Worm (Caenorhabditis elegans) whole organism, L3 larva: Measurements from ENCODE around the gene idpc-1.

ENCODE experiments used
- ZK546.5 ChIP-seq: sonication (generic microtip); optimal IDR thresholded peaks from 2 replicates; lab custom pipeline; 2017; ENCODE audit warnings: missing biosample characterization, missing genetic modification characterization
- aly-2 ChIP-seq: fragments of 150-350 bp; optimal IDR thresholded peaks from 2 replicates; lab custom pipeline; 2014; ENCODE audit warnings: missing biosample characterization, missing genetic modification characterization
- ama-1 ChIP-seq: fragments of 150-350 bp; optimal IDR thresholded peaks from 2 replicates; lab custom pipeline; 2018
- ceh-16 ChIP-seq: sonication (generic microtip); optimal IDR thresholded peaks from 2 replicates; lab custom pipeline; 2017; ENCODE audit warnings: missing biosample characterization, missing genetic modification characterization
- ceh-28 ChIP-seq: fragments of 150-350 bp; optimal IDR thresholded peaks from 2 replicates; lab custom pipeline; 2014; ENCODE audit warnings: missing biosample characterization, missing genetic modification reagents, missing genetic modification characterization
- ceh-82 ChIP-seq: fragments of 150-350 bp; optimal IDR thresholded peaks from 2 replicates; lab custom pipeline; 2014; ENCODE audit warnings: missing biosample characterization, missing genetic modification characterization
- ceh-9 ChIP-seq: sonication (generic microtip); optimal IDR thresholded peaks from 2 replicates; lab custom pipeline; 2018; ENCODE audit warnings: missing biosample characterization, missing genetic modification characterization
- daf-12 ChIP-seq: fragments of 150-350 bp; optimal IDR thresholded peaks from 2 replicates; lab custom pipeline; 2014; ENCODE audit warnings: missing biosample characterization, missing genetic modification reagents, missing genetic modification characterization
- egl-27 ChIP-seq: sonication (generic microtip); optimal IDR thresholded peaks from 4 replicates; lab custom pipeline; 2017; ENCODE audit warnings: missing biosample characterization, missing genetic modification reagents, missing genetic modification characterization
- egl-5 ChIP-seq: fragments of 150-350 bp; optimal IDR thresholded peaks from 2 replicates; lab custom pipeline; 2017; ENCODE audit warnings: missing biosample characterization, missing genetic modification reagents, missing genetic modification characterization, inconsistent platforms
- elt-1 ChIP-seq: fragments of 150-350 bp; optimal IDR thresholded peaks from 2 replicates; lab custom pipeline; 2014; ENCODE audit warnings: missing biosample characterization, missing genetic modification characterization
- elt-2 ChIP-seq: sonication (generic microtip); optimal IDR thresholded peaks from 2 replicates; lab custom pipeline; 2016; ENCODE audit warnings: missing genetic modification reagents, mild to moderate bottlenecking, missing genetic modification characterization, missing compliant biosample characterization
- eor-1 ChIP-seq, 2 experiments: fragments of 150-350 bp; optimal IDR thresholded peaks; 2 replicates each; lab custom pipeline; 2014 to 2018; ENCODE audit warnings: missing biosample characterization in 2 of 2, missing genetic modification characterization in 2 of 2
- fkh-2 ChIP-seq: fragments of 150-350 bp; optimal IDR thresholded peaks from 2 replicates; lab custom pipeline; 2014; ENCODE audit warnings: missing biosample characterization, missing genetic modification reagents, missing genetic modification characterization
- fos-1 ChIP-seq: fragments of 150-350 bp; optimal IDR thresholded peaks from 2 replicates; lab custom pipeline; 2014; ENCODE audit warnings: missing biosample characterization, missing genetic modification characterization
- hmg-11 ChIP-seq: sonication (generic microtip); optimal IDR thresholded peaks from 2 replicates; lab custom pipeline; 2016; ENCODE audit warnings: missing genetic modification characterization, missing compliant biosample characterization
- jun-1 ChIP-seq: fragments of 150-350 bp; optimal IDR thresholded peaks from 2 replicates; lab custom pipeline; 2014; ENCODE audit warnings: missing biosample characterization, missing genetic modification reagents, missing genetic modification characterization
- lin-39 ChIP-seq: fragments of 150-350 bp; optimal IDR thresholded peaks from 2 replicates; lab custom pipeline; 2018; ENCODE audit warnings: missing biosample characterization, missing genetic modification reagents, missing genetic modification characterization
- lsy-12 ChIP-seq: sonication (generic microtip); optimal IDR thresholded peaks from 2 replicates; lab custom pipeline; 2016; ENCODE audit warnings: mild to moderate bottlenecking, missing genetic modification characterization, missing compliant biosample characterization
- nfya-1 ChIP-seq: sonication (generic microtip); optimal IDR thresholded peaks from 2 replicates; lab custom pipeline; 2017; ENCODE audit warnings: missing genetic modification characterization, mild to moderate bottlenecking, missing compliant biosample characterization, antibody characterized with exemption, moderate library complexity; ENCODE audit not compliant: insufficient read depth
- nhr-11 ChIP-seq: fragments of 150-350 bp; optimal IDR thresholded peaks from 2 replicates; lab custom pipeline; 2014; ENCODE audit warnings: missing biosample characterization, missing genetic modification characterization
- nhr-12 ChIP-seq: fragments of 150-350 bp; optimal IDR thresholded peaks from 2 replicates; lab custom pipeline; 2014; ENCODE audit warnings: missing biosample characterization, missing genetic modification characterization
- nhr-23 ChIP-seq: fragments of 150-350 bp; optimal IDR thresholded peaks from 2 replicates; lab custom pipeline; 2014; ENCODE audit warnings: missing biosample characterization, missing genetic modification reagents, missing genetic modification characterization
- nhr-237 ChIP-seq: fragments of 150-350 bp; optimal IDR thresholded peaks from 2 replicates; lab custom pipeline; 2014; ENCODE audit warnings: missing biosample characterization, missing genetic modification characterization
- nhr-25 ChIP-seq: sonication (generic microtip); optimal IDR thresholded peaks from 2 replicates; lab custom pipeline; 2017; ENCODE audit warnings: missing biosample characterization, missing genetic modification characterization
- nhr-43 ChIP-seq: sonication (generic microtip); optimal IDR thresholded peaks from 2 replicates; lab custom pipeline; 2016; ENCODE audit warnings: mild to moderate bottlenecking, missing genetic modification characterization, missing compliant biosample characterization; ENCODE audit not compliant: poor library complexity, severe bottlenecking
- nhr-76 ChIP-seq: fragments of 150-350 bp; sonication (generic microtip); optimal IDR thresholded peaks from 5 replicates; lab custom pipeline; 2014; ENCODE audit warnings: missing biosample characterization, missing genetic modification characterization
- nhr-77 ChIP-seq: fragments of 150-350 bp; optimal IDR thresholded peaks from 2 replicates; lab custom pipeline; 2014; ENCODE audit warnings: missing biosample characterization, missing genetic modification characterization
- pha-4 ChIP-seq: fragments of 150-350 bp; optimal IDR thresholded peaks from 2 replicates; lab custom pipeline; 2014; ENCODE audit warnings: missing biosample characterization, missing genetic modification reagents, missing genetic modification characterization
- pqm-1 ChIP-seq: fragments of 150-350 bp; optimal IDR thresholded peaks from 2 replicates; lab custom pipeline; 2017; ENCODE audit warnings: missing biosample characterization, missing genetic modification characterization, inconsistent platforms
- sea-2 ChIP-seq: fragments of 150-350 bp; sonication (generic microtip); optimal IDR thresholded peaks from 4 replicates; lab custom pipeline; 2014; ENCODE audit warnings: missing biosample characterization, missing genetic modification reagents, missing genetic modification characterization
- snpc-4 ChIP-seq: fragments of 150-350 bp; optimal IDR thresholded peaks from 2 replicates; lab custom pipeline; 2014; ENCODE audit warnings: missing biosample characterization, missing genetic modification characterization
- unc-62 ChIP-seq: fragments of 150-350 bp; sonication (generic microtip); optimal IDR thresholded peaks from 4 replicates; lab custom pipeline; 2014; ENCODE audit warnings: missing biosample characterization, missing genetic modification reagents, missing genetic modification characterization
- zag-1 ChIP-seq: fragments of 150-350 bp; optimal IDR thresholded peaks from 2 replicates; lab custom pipeline; 2014; ENCODE audit warnings: missing biosample characterization, missing genetic modification characterization
- ztf-11 ChIP-seq: fragments of 150-350 bp; optimal IDR thresholded peaks from 2 replicates; lab custom pipeline; 2014; ENCODE audit warnings: missing biosample characterization, missing genetic modification characterization
- ztf-4 ChIP-seq: fragments of 150-350 bp; optimal IDR thresholded peaks from 2 replicates; lab custom pipeline; 2014; ENCODE audit warnings: missing biosample characterization, missing genetic modification characterization

idpc-1 gene

ce11 chrIII:11426906-11427305, at the start of gene idpc-1:
Gene idpc-1, plus strand, starts transcription at chrIII:11427206.
- TF ChIP-seq egl-27 (no peak), elt-2 (tag; lab: Kevin White, UChicago) (no peak), hmg-11 (tag; lab: Kevin White, UChicago) (no peak), ceh-9 (tag; lab: Kevin White, UChicago) (no peak), daf-12 (tag; lab: Kevin White, UChicago) (no peak), ceh-82 (tag; lab: Kevin White, UChicago) (no peak), nhr-237 (tag; lab: Kevin White, UChicago) (no peak)

- TF ChIP-seq elt-1 (tag; lab: Kevin White, UChicago) = no peak
- no peak for TF ChIP-seq fkh-2 (tag; lab: Kevin White, UChicago)
- no peak for TF ChIP-seq nhr-77
- no peak for TF ChIP-seq eor-1 (tag; optimal IDR thresholded peaks at IDR 0.05; lab: Kevin White, UChicago)
- TF ChIP-seq nhr-25 (tag; lab: Kevin White, UChicago) = no peak
- no peak for TF ChIP-seq nhr-76 (tag; lab: Kevin White, UChicago)
- TF ChIP-seq ama-1 (lab: Kevin White, UChicago) = no peak
- TF ChIP-seq nhr-12 (tag; lab: Kevin White, UChicago) = no peak
- no peak for TF ChIP-seq nfya-1 (tag; lab: Kevin White, UChicago)
- no peak for TF ChIP-seq jun-1 (tag; lab: Kevin White, UChicago)
- TF ChIP-seq ceh-16 = no peak
- no peak for TF ChIP-seq ztf-4 (tag; lab: Kevin White, UChicago)
- no peak for TF ChIP-seq zag-1
- TF ChIP-seq ceh-82 (tag; lab: Kevin White, UChicago) = no peak
- TF ChIP-seq pha-4 = no peak
- TF ChIP-seq fos-1 = no peak
Observed at ce11 chrIII:11377880-11378279, 49.1 kb upstream of the idpc-1 start, which contains the start of gene dpy-18. Gene dpy-18, minus strand, starts transcription at chrIII:11377980.

- TF ChIP-seq nhr-25 (tag; lab: Kevin White, UChicago) = peak; percentile 43
- TF ChIP-seq nhr-11 (tag; lab: Kevin White, UChicago) = peak; percentile 0
- TF ChIP-seq egl-5 = no peak
- peak; percentile 50 for TF ChIP-seq snpc-4
- TF ChIP-seq fos-1 = no peak
Observed at ce11 chrIII:11378450-11378849, 48.6 kb upstream of the idpc-1 start.

ce11 chrIII:11378910-11379309, 48.1 kb upstream of the idpc-1 start:
- TF ChIP-seq nhr-43 (tag; lab: Kevin White, UChicago) (no peak), nhr-25 (tag; lab: Kevin White, UChicago) (no peak), snpc-4 (peak; percentile 58)
- TF ChIP-seq, all 47 proteins: peak for 1

- peak; percentile 55 for TF ChIP-seq nfya-1 (tag; lab: Kevin White, UChicago)
- TF ChIP-seq hmg-11 (tag; lab: Kevin White, UChicago) = peak; percentile 66
- no peak for TF ChIP-seq aly-2 (tag; lab: Kevin White, UChicago)
- no peak for TF ChIP-seq jun-1 (tag; lab: Kevin White, UChicago)
- TF ChIP-seq nhr-25 (tag; lab: Kevin White, UChicago) = peak; percentile 34
- TF ChIP-seq snpc-4 = peak; percentile 82
- peak; percentile 39 for TF ChIP-seq lin-39 (tag; lab: Kevin White, UChicago)
- peak; percentile 93 for TF ChIP-seq nhr-23 (tag; lab: Kevin White, UChicago)
- TF ChIP-seq, all 47 proteins: peak for 6
Observed at ce11 chrIII:11380555-11380954, 46.5 kb upstream of the idpc-1 start.

ce11 chrIII:11381922-11382321, 45.1 kb upstream of the idpc-1 start, which contains the start of gene subs-4:
Gene subs-4, plus strand, starts transcription at chrIII:11382222.
- TF ChIP-seq eor-1 (tag; optimal IDR thresholded peaks at IDR 0.05; lab: Kevin White, UChicago) (no peak), nhr-43 (tag; lab: Kevin White, UChicago) (no peak), elt-1 (tag; lab: Kevin White, UChicago) (no peak), lsy-12 (no peak), nhr-77 (no peak), egl-5 (no peak), snpc-4 (no peak), ztf-11 (tag; lab: Kevin White, UChicago) (no peak), sea-2 (GFP tag; lab: Kevin White, UChicago) (no peak), elt-2 (tag; lab: Kevin White, UChicago) (no peak), hmg-11 (tag; lab: Kevin White, UChicago) (no peak), ZK546.5 (tag; lab: Kevin White, UChicago) (no peak), aly-2 (tag; lab: Kevin White, UChicago) (no peak), ceh-82 (tag; lab: Kevin White, UChicago) (no peak), unc-62 (GFP tag; lab: Kevin White, UChicago) (no peak), pqm-1 (tag; lab: Kevin White, UChicago) (no peak), nhr-23 (tag; lab: Kevin White, UChicago) (no peak), ceh-28 (tag; lab: Kevin White, UChicago) (no peak), ceh-16 (no peak), lin-39 (tag; lab: Kevin White, UChicago) (no peak)
